Fruit fly (Drosophila melanogaster): Measurements from ENCODE around the gene CG1273.

The CG1273 gene

dm6 chr3L:4239442-4240322 is 23.8 kb upstream of the CG1273 start, which contains the start of gene Sqor (continued):
- TF ChIP-seq Hr83 (GFP tag; optimal IDR thresholded peaks at IDR 0.05; ENCODE audit: poor library complexity, severe bottlenecking) (peak; percentile 17), dmrt93B (GFP tag; optimal IDR thresholded peaks at IDR 0.05) (peak; percentile 92), h (GFP tag; optimal IDR thresholded peaks at IDR 0.05) (peak; percentile 93), rgr (GFP tag; optimal IDR thresholded peaks at IDR 0.05) (peak; percentile 95), Dfd (GFP tag; optimal IDR thresholded peaks at IDR 0.05) (no peak), foxo (GFP tag; optimal IDR thresholded peaks at IDR 0.05) (peak; percentile 64 to 92), Abd-B (GFP tag; optimal IDR thresholded peaks at IDR 0.05) (no peak), N (GFP tag; optimal IDR thresholded peaks at IDR 0.05) (peak; percentile 62), sage (GFP tag; optimal IDR thresholded peaks at IDR 0.05) (peak; percentile 50), woc (GFP tag; optimal IDR thresholded peaks at IDR 0.05) (peak; percentile 96), Jra (GFP tag; optimal IDR thresholded peaks at IDR 0.05) (peak; percentile 80), ey (GFP tag; optimal IDR thresholded peaks at IDR 0.05) (peak; percentile 93), Vsx2 (GFP tag; optimal IDR thresholded peaks at IDR 0.05; ENCODE audit: partially characterized antibody) (no peak)

- TF ChIP-seq OdsH (GFP tag; optimal IDR thresholded peaks at IDR 0.05) (peak; percentile 1), Dif (GFP tag; optimal IDR thresholded peaks at IDR 0.05; ENCODE audit: partially characterized antibody) (no peak)
Observed at dm6 chr3L:4242428-4242827, 21.1 kb upstream of the CG1273 start, which contains the start of gene pav. Gene pav, plus strand, starts transcription at chr3L:4242734.

dm6 chr3L:4252121-4252861 is 11.2 kb upstream of the CG1273 start:
- TF ChIP-seq Mio (GFP tag; optimal IDR thresholded peaks at IDR 0.05) (no peak), sage (GFP tag; optimal IDR thresholded peaks at IDR 0.05) (no peak), lola (GFP tag; optimal IDR thresholded peaks at IDR 0.05) (no peak), Abd-B (GFP tag; optimal IDR thresholded peaks at IDR 0.05) (no peak), N (GFP tag; optimal IDR thresholded peaks at IDR 0.05) (no peak), Jra (GFP tag; optimal IDR thresholded peaks at IDR 0.05) (no peak), Sp1 (GFP tag; optimal IDR thresholded peaks at IDR 0.05) (no peak), sv (GFP tag; optimal IDR thresholded peaks at IDR 0.05) (no peak), woc (GFP tag; optimal IDR thresholded peaks at IDR 0.05) (peak; percentile 52), dmrt93B (GFP tag; optimal IDR thresholded peaks at IDR 0.05) (no peak), Hr83 (GFP tag; optimal IDR thresholded peaks at IDR 0.05; ENCODE audit: poor library complexity, severe bottlenecking) (no peak), GATAd (GFP tag; optimal IDR thresholded peaks at IDR 0.05) (no peak), CG9705 (GFP tag; optimal IDR thresholded peaks at IDR 0.05) (peak; percentile 3), br (GFP tag; optimal IDR thresholded peaks at IDR 0.05) (no peak), Hnf4 (GFP tag; optimal IDR thresholded peaks at IDR 0.05) (no peak), CrebA (GFP tag; optimal IDR thresholded peaks at IDR 0.05; ENCODE audit: borderline replicate concordance) (no peak), HLH106 (tag; optimal IDR thresholded peaks at IDR 0.05) (no peak), Dif (GFP tag; optimal IDR thresholded peaks at IDR 0.05; ENCODE audit: partially characterized antibody) (peak; percentile 32), pan (optimal IDR thresholded peaks at IDR 0.05) (no peak), OdsH (GFP tag; optimal IDR thresholded peaks at IDR 0.05) (no peak), ey (GFP tag; optimal IDR thresholded peaks at IDR 0.05) (no peak), fru (GFP tag; optimal IDR thresholded peaks at IDR 0.05) (peak; percentile 79), dsf (GFP tag; optimal IDR thresholded peaks at IDR 0.05; ENCODE audit: borderline replicate concordance) (no peak), psq (GFP tag; optimal IDR thresholded peaks at IDR 0.05) (peak; percentile 89), tai (GFP tag; optimal IDR thresholded peaks at IDR 0.05) (no peak), Hr78 (GFP tag; optimal IDR thresholded peaks at IDR 0.05) (no peak), Rel (GFP tag; optimal IDR thresholded peaks at IDR 0.05) (no peak), Rel (tag; optimal IDR thresholded peaks at IDR 0.05) (peak; percentile 15), Myc (optimal IDR thresholded peaks at IDR 0.05) (peak; percentile 50), CG32264 (GFP tag; optimal IDR thresholded peaks at IDR 0.05) (no peak), foxo (GFP tag; optimal IDR thresholded peaks at IDR 0.05) (no peak), dl (GFP tag; optimal IDR thresholded peaks at IDR 0.05; ENCODE audit: insufficient read depth in 1 of 2, partially characterized antibody in 2 of 2) (no peak), h (GFP tag; optimal IDR thresholded peaks at IDR 0.05) (no peak), Dfd (GFP tag; optimal IDR thresholded peaks at IDR 0.05) (no peak), jim (GFP tag; optimal IDR thresholded peaks at IDR 0.05) (no peak)
